Worm (Caenorhabditis elegans) whole organism, L2 larva: Measurements from ENCODE around the gene R12C12.5.

Experiments
- C34F6.9 ChIP-seq: fragments of 150-350 bp; optimal IDR thresholded peaks from 2 replicates; lab custom pipeline; 2014; ENCODE audit warnings: missing biosample characterization, missing genetic modification characterization
- ama-1 ChIP-seq: fragments of 150-350 bp; optimal IDR thresholded peaks from 2 replicates; lab custom pipeline; 2018; ENCODE audit warnings: inconsistent platforms
- crh-2 ChIP-seq: sonication (generic microtip); optimal IDR thresholded peaks from 2 replicates; lab custom pipeline; 2017; ENCODE audit warnings: missing biosample characterization, missing genetic modification characterization
- egl-27 ChIP-seq: sonication (generic microtip); optimal IDR thresholded peaks from 3 replicates; lab custom pipeline; 2017; ENCODE audit warnings: missing biosample characterization, missing genetic modification reagents, missing genetic modification characterization
- lin-13 ChIP-seq: fragments of 150-350 bp; optimal IDR thresholded peaks from 2 replicates; lab custom pipeline; 2014; ENCODE audit warnings: missing biosample characterization, missing genetic modification reagents, missing genetic modification characterization
- mab-5 ChIP-seq: fragments of 150-350 bp; optimal IDR thresholded peaks from 2 replicates; lab custom pipeline; 2014; ENCODE audit warnings: missing biosample characterization, missing genetic modification characterization
- skn-1 ChIP-seq: sonication (generic microtip); optimal IDR thresholded peaks from 2 replicates; lab custom pipeline; 2017; ENCODE audit warnings: missing biosample characterization, missing genetic modification characterization
- unc-62 ChIP-seq: fragments of 150-350 bp; optimal IDR thresholded peaks from 2 replicates; lab custom pipeline; 2014; ENCODE audit warnings: missing biosample characterization, missing genetic modification reagents, missing genetic modification characterization
- zag-1 ChIP-seq: fragments of 150-350 bp; optimal IDR thresholded peaks from 2 replicates; lab custom pipeline; 2014; ENCODE audit warnings: missing biosample characterization, missing genetic modification characterization
- ztf-11 ChIP-seq: sonication (generic microtip); optimal IDR thresholded peaks from 2 replicates; lab custom pipeline; 2017; ENCODE audit warnings: missing biosample characterization, missing genetic modification characterization

DNA sequence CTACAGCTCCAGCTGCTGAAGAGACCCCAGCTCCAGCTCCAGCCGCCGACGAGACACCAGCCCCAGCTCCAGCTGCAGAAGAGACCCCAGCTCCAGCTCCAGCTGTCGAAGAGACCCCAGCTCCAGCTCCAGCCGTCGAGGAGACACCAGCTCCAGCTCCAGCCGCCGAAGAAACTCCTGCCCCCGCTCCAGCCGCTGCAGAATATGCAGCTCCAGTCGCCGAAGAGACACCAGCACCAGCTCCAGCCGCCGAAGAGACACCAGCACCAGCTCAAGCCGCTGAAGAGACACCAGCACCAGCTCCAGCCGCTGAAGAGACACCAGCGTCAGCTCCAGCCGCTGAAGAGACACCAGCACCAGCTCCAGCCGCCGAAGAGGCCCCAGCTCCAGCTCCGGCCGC, 22.4 kb downstream of the R12C12.5 start:
- TF ChIP-seq unc-62 (GFP tag; lab: Kevin White, UChicago) = no peak
- no peak for TF ChIP-seq C34F6.9 (tag; lab: Kevin White, UChicago)
- no peak for TF ChIP-seq crh-2 (tag; lab: Kevin White, UChicago)
- no peak for TF ChIP-seq egl-27
- no peak for TF ChIP-seq lin-13
- no peak for TF ChIP-seq skn-1 (tag; lab: Kevin White, UChicago)
- TF ChIP-seq ztf-11 (tag; lab: Kevin White, UChicago) = no peak
- no peak for TF ChIP-seq ama-1 (lab: Kevin White, UChicago)
- TF ChIP-seq zag-1 (tag; lab: Kevin White, UChicago) = no peak
- no peak for TF ChIP-seq mab-5 (tag; lab: Kevin White, UChicago)
